Fruit fly (Drosophila melanogaster): Measurements from ENCODE around the gene eas.

Gene eas

dm6 chrX:16321037-16321436, 42.9 kb downstream of the eas start:
- TF ChIP-seq CG1621 (tag; optimal IDR thresholded peaks at IDR 0.05): no peak
- no peak for TF ChIP-seq CG15336 (GFP tag; IDR thresholded peaks at IDR 0.05)
- no peak for TF ChIP-seq Sox102F (GFP tag; optimal IDR thresholded peaks at IDR 0.05)
- TF ChIP-seq CG6854 (GFP tag; optimal IDR thresholded peaks at IDR 0.05): no peak
- no peak for TF ChIP-seq CG34406 (GFP tag; optimal IDR thresholded peaks at IDR 0.05)
- no peak for TF ChIP-seq svp (GFP tag)
- TF ChIP-seq dsx (GFP tag; optimal IDR thresholded peaks at IDR 0.05; ENCODE audit: poor library complexity, severe bottlenecking): no peak
- TF ChIP-seq CG6808 (GFP tag; optimal IDR thresholded peaks at IDR 0.05): no peak
- TF ChIP-seq Ets21C (GFP tag; optimal IDR thresholded peaks at IDR 0.05): no peak
- no peak for TF ChIP-seq CG3919 (GFP tag; optimal IDR thresholded peaks at IDR 0.05)
- no peak for TF ChIP-seq Ets96B (tag; optimal IDR thresholded peaks at IDR 0.05)
- TF ChIP-seq Lpt (GFP tag; optimal IDR thresholded peaks at IDR 0.05): no peak
- TF ChIP-seq CG10669 (GFP tag; optimal IDR thresholded peaks at IDR 0.05): no peak
- no peak for TF ChIP-seq pdm3 (GFP tag; optimal IDR thresholded peaks at IDR 0.05)
- TF ChIP-seq Hr4 (GFP tag; optimal IDR thresholded peaks at IDR 0.05): no peak
- no peak for TF ChIP-seq dac (GFP tag; optimal IDR thresholded peaks at IDR 0.05)
- no peak for TF ChIP-seq Eip93F (GFP tag; optimal IDR thresholded peaks at IDR 0.05)
- TF ChIP-seq Sox14 (GFP tag; optimal IDR thresholded peaks at IDR 0.05): no peak

dm6 chrX:16323063-16323462, 44.9 kb downstream of the eas start, which contains the start of the genes CG9917 and CG32579:
Gene CG9917 (minus strand): TSS chrX:16323231.
Gene CG32579 (plus strand): TSS chrX:16323286.
- no peak for TF ChIP-seq topi (GFP tag; optimal IDR thresholded peaks at IDR 0.05)
- TF ChIP-seq Smox (GFP tag; optimal IDR thresholded peaks at IDR 0.05): no peak
- peak; percentile 32 for TF ChIP-seq CG1621 (tag; optimal IDR thresholded peaks at IDR 0.05)
- TF ChIP-seq Sox14 (GFP tag; optimal IDR thresholded peaks at IDR 0.05): peak; percentile 48

dm6 chrX:16323536-16323935, 45.4 kb downstream of the eas start:
- TF ChIP-seq CG32006 (GFP tag; optimal IDR thresholded peaks at IDR 0.05) (no peak), Eip78C (GFP tag) (peak; percentile 19)

dm6 chrX:16325472-16325871, 47.3 kb downstream of the eas start, which contains the start of gene CalpC:
Gene CalpC (plus strand): TSS chrX:16325763.
- TF ChIP-seq pdm3 (GFP tag; optimal IDR thresholded peaks at IDR 0.05) (no peak), Sox15 (GFP tag; optimal IDR thresholded peaks at IDR 0.05) (no peak), Ets96B (tag; optimal IDR thresholded peaks at IDR 0.05) (no peak), cyc (GFP tag; optimal IDR thresholded peaks at IDR 0.05) (no peak), CG8632 (GFP tag; optimal IDR thresholded peaks at IDR 0.05) (no peak), Met (GFP tag; optimal IDR thresholded peaks at IDR 0.05) (no peak), CG1621 (tag; optimal IDR thresholded peaks at IDR 0.05) (peak; percentile 48), Eip93F (GFP tag; optimal IDR thresholded peaks at IDR 0.05) (no peak), Blimp-1 (GFP tag; optimal IDR thresholded peaks at IDR 0.05) (no peak), CG11902 (GFP tag; optimal IDR thresholded peaks at IDR 0.05) (no peak), ss (GFP tag; optimal IDR thresholded peaks at IDR 0.05) (peak; percentile 13 to 45)

- TF ChIP-seq CG11902 (GFP tag; optimal IDR thresholded peaks at IDR 0.05) (no peak), pdm3 (GFP tag; optimal IDR thresholded peaks at IDR 0.05) (no peak), CG34406 (GFP tag; optimal IDR thresholded peaks at IDR 0.05) (no peak)
Measured at dm6 chrX:16330659-16331058, 52.5 kb downstream of the eas start, which contains the start of gene CG9919. Gene CG9919 (minus strand): TSS chrX:16330759.

- TF ChIP-seq achi (GFP tag; optimal IDR thresholded peaks at IDR 0.05): no peak
- no peak for TF ChIP-seq Hr39 (GFP tag; optimal IDR thresholded peaks at IDR 0.05)
- TF ChIP-seq Smox (GFP tag; optimal IDR thresholded peaks at IDR 0.05): no peak
- TF ChIP-seq CG31627 (GFP tag; optimal IDR thresholded peaks at IDR 0.05): no peak
- TF ChIP-seq Eip78C (GFP tag): peak; percentile 59
- no peak for TF ChIP-seq Eip75B (GFP tag; optimal IDR thresholded peaks at IDR 0.05)
- no peak for TF ChIP-seq Hr4 (GFP tag; optimal IDR thresholded peaks at IDR 0.05)
- peak; percentile 90 for TF ChIP-seq fkh (GFP tag; optimal IDR thresholded peaks at IDR 0.05)
- no peak for TF ChIP-seq CG6808 (GFP tag; optimal IDR thresholded peaks at IDR 0.05)
- no peak for TF ChIP-seq vri (GFP tag; optimal IDR thresholded peaks at IDR 0.05)
- TF ChIP-seq svp (GFP tag): no peak
- no peak for TF ChIP-seq CG10669 (GFP tag; optimal IDR thresholded peaks at IDR 0.05)
- TF ChIP-seq CG4318 (GFP tag; optimal IDR thresholded peaks at IDR 0.05): no peak
- no peak for TF ChIP-seq Sox15 (GFP tag; optimal IDR thresholded peaks at IDR 0.05)
- no peak for TF ChIP-seq CG10631 (GFP tag; optimal IDR thresholded peaks at IDR 0.05)
- TF ChIP-seq esn (GFP tag; optimal IDR thresholded peaks at IDR 0.05): no peak
Measured at dm6 chrX:16331562-16332233, 53.6 kb downstream of the eas start.
